Worm (Caenorhabditis elegans) whole organism, midembryonic: Measurements from ENCODE around the gene F48E3.6.

ENCODE experiments used
- T22C8.4 ChIP-seq: fragments of 200-800 bp; sonication (Bioruptor generic); IDR thresholded peaks from 2 replicates; pipeline ENCODE4 v1.3.6; 2022; ENCODE audit warnings: missing genetic modification characterization, missing compliant biosample characterization
- cog-1 ChIP-seq: sonication (generic microtip); optimal IDR thresholded peaks from 2 replicates; lab custom pipeline; 2016; ENCODE audit warnings: missing genetic modification characterization, missing compliant biosample characterization
- flt-1 ChIP-seq: fragments of 200-800 bp; sonication (Bioruptor generic); IDR thresholded peaks from 2 replicates; pipeline ENCODE4 v1.3.6; 2022; ENCODE audit warnings: missing genetic modification characterization, missing compliant biosample characterization
- klf-2 ChIP-seq: fragments of 200-800 bp; sonication (Bioruptor generic); conservative IDR thresholded peaks from 2 replicates; pipeline ENCODE4 v1.3.6; 2022; ENCODE audit warnings: missing genetic modification reagents, missing genetic modification characterization, missing compliant biosample characterization
- med-1 ChIP-seq: sonication (generic microtip); optimal IDR thresholded peaks from 2 replicates; lab custom pipeline; 2017; ENCODE audit warnings: missing genetic modification characterization, mild to moderate bottlenecking, missing compliant biosample characterization, antibody characterized with exemption, missing genetic modification reagents; ENCODE audit not compliant: insufficient read depth
- ref-1 ChIP-seq: fragments of 200-800 bp; sonication (Bioruptor generic); conservative IDR thresholded peaks from 2 replicates; pipeline ENCODE4 v1.3.6; 2022; ENCODE audit warnings: missing genetic modification reagents, missing genetic modification characterization, missing compliant biosample characterization
- tab-1 ChIP-seq: fragments of 200-800 bp; sonication (Bioruptor generic); IDR thresholded peaks from 2 replicates; pipeline ENCODE4 v1.3.6; 2022; ENCODE audit warnings: missing genetic modification characterization, missing compliant biosample characterization
- ztf-23 ChIP-seq: fragments of 200-800 bp; sonication (Bioruptor generic); IDR thresholded peaks from 2 replicates; pipeline ENCODE4 v1.3.6; 2022; ENCODE audit warnings: missing genetic modification reagents, missing genetic modification characterization, missing compliant biosample characterization
- ztf-29 ChIP-seq: fragments of 200-800 bp; sonication (Bioruptor generic); IDR thresholded peaks from 2 replicates; pipeline ENCODE4 v1.3.6; 2022; ENCODE audit warnings: missing genetic modification reagents, missing genetic modification characterization, missing compliant biosample characterization

DNA sequence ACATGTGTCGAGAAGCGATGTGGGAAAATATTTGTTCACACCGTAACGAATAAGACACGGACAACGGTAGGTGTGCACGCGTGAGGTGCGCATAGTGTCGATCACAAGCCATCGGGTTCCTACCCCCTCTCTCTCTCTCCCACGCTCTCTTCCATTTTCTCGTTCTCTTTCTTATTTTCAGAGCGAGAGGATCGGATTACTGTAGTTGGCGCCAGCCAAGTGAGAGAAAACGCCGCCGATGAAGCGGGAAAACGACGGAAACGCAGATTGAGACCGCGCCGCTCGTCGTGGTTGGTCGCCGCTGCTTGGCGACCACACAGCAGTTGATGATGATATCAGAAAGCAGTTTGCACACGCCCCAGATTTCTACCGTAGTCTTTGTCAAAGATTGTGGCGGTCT lies 38.3 kb downstream of the F48E3.6 start:
- no peak for TF ChIP-seq ztf-29
- no peak for TF ChIP-seq cog-1 (tag; lab: Kevin White, UChicago)
- TF ChIP-seq ztf-23 (GFP tag; lab: Robert Waterston, UW) = no peak
- TF ChIP-seq med-1 (GFP tag; lab: Kevin White, UChicago) = no peak
- TF ChIP-seq klf-2 (GFP tag; lab: Robert Waterston, UW) = no peak
- TF ChIP-seq T22C8.4 (GFP tag; lab: Robert Waterston, UW) = no peak
- TF ChIP-seq ref-1 (GFP tag; lab: Robert Waterston, UW) = no peak
- TF ChIP-seq flt-1 (GFP tag; lab: Robert Waterston, UW) = no peak
- no peak for TF ChIP-seq tab-1 (GFP tag; lab: Robert Waterston, UW)
